Fruit fly (Drosophila melanogaster) whole organism, embryonic: ENCODE results near the gene CG32073.

ENCODE experiments used
- CG10431 ChIP-seq: fragments of 200-800 bp; sonication (Bioruptor generic); optimal IDR thresholded peaks from 3 replicates; lab custom pipeline; 2018; ENCODE audit warnings: missing biosample characterization, mild to moderate bottlenecking, missing genetic modification characterization
- CG10462 ChIP-seq: fragments of 200-800 bp; sonication (Bioruptor generic); optimal IDR thresholded peaks from 2 replicates; lab custom pipeline; 2016; ENCODE audit warnings: missing biosample characterization, missing genetic modification characterization
- CG11247 ChIP-seq: fragments of 200-800 bp; sonication (Bioruptor generic); IDR thresholded peaks from 2 replicates; pipeline ENCODE4 v1.3.6; 2022; ENCODE audit warnings: missing biosample characterization, missing genetic modification characterization
- CG12942 ChIP-seq: fragments of 200-800 bp; sonication (Bioruptor generic); optimal IDR thresholded peaks from 3 replicates; lab custom pipeline; 2016; ENCODE audit warnings: missing biosample characterization, missing genetic modification characterization
- CG16815 ChIP-seq: fragments of 200-800 bp; sonication (Bioruptor generic); optimal IDR thresholded peaks from 3 replicates; lab custom pipeline; 2017; ENCODE audit warnings: missing biosample characterization, mild to moderate bottlenecking, missing genetic modification characterization
- CG17328 ChIP-seq: fragments of 200-800 bp; sonication (Bioruptor generic); IDR thresholded peaks from 2 replicates; pipeline ENCODE4 v1.3.6; 2022; ENCODE audit warnings: missing biosample characterization, missing genetic modification characterization
- CG2120 ChIP-seq: fragments of 200-800 bp; sonication (Bioruptor generic); optimal IDR thresholded peaks from 3 replicates; lab custom pipeline; 2016; ENCODE audit warnings: missing biosample characterization, missing genetic modification characterization
- CG2712 ChIP-seq: fragments of 200-800 bp; optimal IDR thresholded peaks from 3 replicates; lab custom pipeline; 2019; ENCODE audit warnings: missing biosample characterization, mild to moderate bottlenecking, missing genetic modification characterization, moderate library complexity
- CG30020 ChIP-seq: fragments of 200-800 bp; optimal IDR thresholded peaks from 2 replicates; lab custom pipeline; 2019; ENCODE audit warnings: missing biosample characterization, mild to moderate bottlenecking, missing genetic modification characterization, moderate library complexity
- CG34422 ChIP-seq: fragments of 200-800 bp; sonication (Bioruptor generic); IDR thresholded peaks from 3 replicates; pipeline ENCODE4 v1.3.6; 2022; ENCODE audit warnings: missing biosample characterization, missing genetic modification characterization
- CG3726 ChIP-seq: fragments of 200-800 bp; sonication (Bioruptor generic); IDR thresholded peaks from 3 replicates; pipeline ENCODE4, ENCODE4 v1.3.6; 2022; ENCODE audit warnings: missing biosample characterization, missing genetic modification characterization
- CG3838 ChIP-seq: fragments of 200-800 bp; sonication (Bioruptor generic); optimal IDR thresholded peaks from 3 replicates; lab custom pipeline; 2016; ENCODE audit warnings: missing biosample characterization, missing genetic modification characterization
- CG4404 ChIP-seq: fragments of 200-800 bp; sonication (Bioruptor generic); IDR thresholded peaks from 2 replicates; pipeline ENCODE4 v1.3.6; 2022; ENCODE audit warnings: missing biosample characterization, missing genetic modification characterization
- CG4424 ChIP-seq: fragments of 200-800 bp; sonication (Bioruptor generic); optimal IDR thresholded peaks from 3 replicates; lab custom pipeline; 2016; ENCODE audit warnings: missing biosample characterization, missing genetic modification characterization
- CG4730 ChIP-seq: fragments of 200-800 bp; sonication (Bioruptor generic); IDR thresholded peaks from 2 replicates; pipeline ENCODE4 v1.3.6; 2022; ENCODE audit warnings: missing biosample characterization, missing genetic modification characterization
- CG6765 ChIP-seq: fragments of 200-800 bp; sonication (Bioruptor generic); optimal IDR thresholded peaks from 3 replicates; lab custom pipeline; 2017; ENCODE audit warnings: missing biosample characterization, mild to moderate bottlenecking, missing genetic modification characterization
- CG8281 ChIP-seq: fragments of 200-800 bp; sonication (Bioruptor generic); optimal IDR thresholded peaks from 2 replicates; lab custom pipeline; 2018; ENCODE audit warnings: missing biosample characterization, mild to moderate bottlenecking, missing genetic modification characterization, moderate library complexity
- CG8359 ChIP-seq: fragments of 200-800 bp; sonication (Bioruptor generic); optimal IDR thresholded peaks from 2 replicates; lab custom pipeline; 2017; ENCODE audit warnings: missing biosample characterization, mild to moderate bottlenecking, missing genetic modification characterization, borderline replicate concordance
- CG8478 ChIP-seq: fragments of >200 bp; optimal IDR thresholded peaks from 2 replicates; lab custom pipeline; 2018
- CG9876 ChIP-seq: fragments of 200-800 bp; sonication (Bioruptor generic); optimal IDR thresholded peaks from 2 replicates; lab custom pipeline; 2016; ENCODE audit warnings: missing biosample characterization, missing genetic modification characterization
- CG9932 ChIP-seq: fragments of 200-800 bp; sonication (Bioruptor generic); IDR thresholded peaks from 2 replicates; pipeline ENCODE4 v1.3.6; 2022; ENCODE audit warnings: missing biosample characterization, missing genetic modification characterization
- CrebB ChIP-seq: fragments of 200-800 bp; sonication (Bioruptor generic); optimal IDR thresholded peaks from 3 replicates; lab custom pipeline; 2018; ENCODE audit warnings: missing biosample characterization, mild to moderate bottlenecking, missing genetic modification characterization
- GATAe ChIP-seq: fragments of 200-800 bp; sonication (Bioruptor generic); conservative IDR thresholded peaks from 2 replicates; pipeline ENCODE4 v1.3.6; 2022; ENCODE audit warnings: missing biosample characterization, missing genetic modification characterization
- H15 ChIP-seq: fragments of 200-800 bp; sonication (Bioruptor generic); IDR thresholded peaks from 3 replicates; pipeline ENCODE4 v1.3.6; 2022; ENCODE audit warnings: missing biosample characterization, missing genetic modification characterization
- Hey ChIP-seq: fragments of 200-800 bp; sonication (Bioruptor generic); optimal IDR thresholded peaks from 3 replicates; lab custom pipeline; 2018; ENCODE audit warnings: missing biosample characterization, mild to moderate bottlenecking, missing genetic modification characterization
- Hmr ChIP-seq: fragments of 200-800 bp; sonication (Bioruptor generic); optimal IDR thresholded peaks from 3 replicates; lab custom pipeline; 2017; ENCODE audit warnings: mild to moderate bottlenecking, missing biosample characterization, missing genetic modification reagents, missing genetic modification characterization
- MTF-1 ChIP-seq: fragments of 200-800 bp; sonication (Bioruptor generic); optimal IDR thresholded peaks from 2 replicates; lab custom pipeline; 2018; ENCODE audit warnings: missing biosample characterization, mild to moderate bottlenecking, missing genetic modification characterization, borderline replicate concordance
- Myb ChIP-seq: fragments of 200-800 bp; sonication (Bioruptor generic); optimal IDR thresholded peaks from 2 replicates; lab custom pipeline; 2016; ENCODE audit warnings: missing biosample characterization, missing genetic modification characterization
- ara ChIP-seq: fragments of 200-800 bp; sonication (Bioruptor generic); IDR thresholded peaks from 2 replicates; pipeline ENCODE4 v1.3.6; 2022; ENCODE audit warnings: missing biosample characterization, missing genetic modification characterization
- bigmax ChIP-seq: fragments of 200-800 bp; sonication (Bioruptor generic); optimal IDR thresholded peaks from 2 replicates; lab custom pipeline; 2018; ENCODE audit warnings: missing biosample characterization, mild to moderate bottlenecking, missing genetic modification characterization
- cad ChIP-seq: fragments of >200 bp; optimal IDR thresholded peaks from 2 replicates; lab custom pipeline; 2017; ENCODE audit warnings: missing biosample characterization, missing genetic modification characterization
- cas ChIP-seq: fragments of 200-800 bp; sonication (Bioruptor generic); IDR thresholded peaks from 2 replicates; pipeline ENCODE4 v1.3.6; 2022; ENCODE audit warnings: missing biosample characterization, missing genetic modification characterization
- chif ChIP-seq, 2 experiments: fragments of 200-800 bp; sonication (Bioruptor generic); optimal IDR thresholded peaks; 3 replicates each; lab custom pipeline; 2016; ENCODE audit warnings: missing biosample characterization in 2 of 2, missing genetic modification characterization in 2 of 2
- ci ChIP-seq: fragments of 200-800 bp; sonication (Bioruptor generic); IDR thresholded peaks from 3 replicates; pipeline ENCODE4 v1.3.6; 2022; ENCODE audit warnings: missing biosample characterization, missing genetic modification characterization
- ems ChIP-seq: fragments of 200-800 bp; sonication (Bioruptor generic); optimal IDR thresholded peaks from 3 replicates; lab custom pipeline; 2016; ENCODE audit warnings: missing biosample characterization, missing genetic modification characterization
- ewg ChIP-seq: fragments of 200-800 bp; sonication (Bioruptor generic); optimal IDR thresholded peaks from 3 replicates; lab custom pipeline; 2017; ENCODE audit warnings: mild to moderate bottlenecking, missing biosample characterization, missing genetic modification reagents, missing genetic modification characterization
- eyg ChIP-seq: fragments of 200-800 bp; sonication (Bioruptor generic); optimal IDR thresholded peaks from 3 replicates; lab custom pipeline; 2016; ENCODE audit warnings: missing biosample characterization, missing genetic modification characterization
- grau ChIP-seq: fragments of 200-800 bp; optimal IDR thresholded peaks from 3 replicates; lab custom pipeline; 2019; ENCODE audit warnings: missing biosample characterization, mild to moderate bottlenecking, missing genetic modification characterization, moderate library complexity
- grn ChIP-seq: fragments of 200-800 bp; sonication (Bioruptor generic); optimal IDR thresholded peaks from 3 replicates; lab custom pipeline; 2017; ENCODE audit warnings: missing biosample characterization, missing genetic modification characterization
- insv ChIP-seq, 2 experiments: fragments of 200-800 bp; sonication (Bioruptor generic); optimal IDR thresholded peaks; 3 replicates each; lab custom pipeline; 2016 to 2018; ENCODE audit warnings: missing biosample characterization in 2 of 2, missing genetic modification characterization in 2 of 2
- klu ChIP-seq: fragments of 200-800 bp; sonication (Bioruptor generic); IDR thresholded peaks from 2 replicates; pipeline ENCODE4 v1.3.6; 2022; ENCODE audit warnings: missing biosample characterization, missing genetic modification characterization
- lmd ChIP-seq: fragments of 200-800 bp; sonication (Bioruptor generic); IDR thresholded peaks from 2 replicates; pipeline ENCODE4 v1.3.6; 2022; ENCODE audit warnings: missing biosample characterization, missing genetic modification characterization
- lov ChIP-seq, 2 experiments: fragments of 200-800 bp in 1 of 2; fragments of >200 bp in 1 of 2; sonication (Bioruptor generic) in 1 of 2; IDR thresholded peaks in 1 of 2; optimal IDR thresholded peaks in 1 of 2; 2 replicates in 1 of 2; 3 replicates in 1 of 2; pipeline versions ENCODE4 v1.3.6 to Lab custom; 2017 to 2022; ENCODE audit warnings: missing biosample characterization in 1 of 2, missing genetic modification characterization in 1 of 2
- onecut ChIP-seq: fragments of 200-800 bp; sonication (Bioruptor generic); IDR thresholded peaks from 2 replicates; pipeline ENCODE4 v1.3.6; 2022; ENCODE audit warnings: missing biosample characterization, missing genetic modification characterization
- pnt ChIP-seq: fragments of 200-800 bp; sonication (Bioruptor generic); optimal IDR thresholded peaks from 3 replicates; lab custom pipeline; 2016; ENCODE audit warnings: missing biosample characterization, missing genetic modification characterization
- row ChIP-seq: fragments of 200-800 bp; sonication (Bioruptor generic); IDR thresholded peaks from 3 replicates; pipeline ENCODE4 v1.3.6; 2022; ENCODE audit warnings: missing biosample characterization, missing genetic modification characterization
- schlank ChIP-seq: fragments of 200-800 bp; sonication (Bioruptor generic); optimal IDR thresholded peaks from 2 replicates; lab custom pipeline; 2018; ENCODE audit warnings: missing biosample characterization, mild to moderate bottlenecking, missing genetic modification characterization
- sqz ChIP-seq: fragments of 200-800 bp; sonication (Bioruptor generic); optimal IDR thresholded peaks from 3 replicates; lab custom pipeline; 2018; ENCODE audit warnings: missing biosample characterization, mild to moderate bottlenecking, missing genetic modification characterization
- tio ChIP-seq: fragments of 200-800 bp; sonication (Bioruptor generic); optimal IDR thresholded peaks from 2 replicates; lab custom pipeline; 2017; ENCODE audit warnings: missing biosample characterization, missing genetic modification characterization, inconsistent platforms
- trem ChIP-seq: fragments of 200-800 bp; optimal IDR thresholded peaks from 3 replicates; lab custom pipeline; 2019; ENCODE audit warnings: missing biosample characterization, mild to moderate bottlenecking, missing genetic modification characterization, moderate library complexity
- twi ChIP-seq: fragments of 200-800 bp; optimal IDR thresholded peaks from 2 replicates; lab custom pipeline; 2019; ENCODE audit warnings: missing biosample characterization, mild to moderate bottlenecking, missing genetic modification characterization, moderate library complexity
- wor ChIP-seq: fragments of 200-800 bp; sonication (Bioruptor generic); IDR thresholded peaks from 2 replicates; pipeline ENCODE4 v1.3.6; 2022; ENCODE audit warnings: missing biosample characterization, missing genetic modification characterization
- zen2 ChIP-seq: fragments of 200-800 bp; sonication (Bioruptor generic); IDR thresholded peaks from 3 replicates; pipeline ENCODE4 v1.3.6; 2022; ENCODE audit warnings: missing biosample characterization, missing genetic modification characterization; ENCODE audit not compliant: partially characterized antibody

Gene CG32073

dm6 chr3L:11124439-11124838 is 17.1 kb upstream of the CG32073 start (continued):
- TF ChIP-seq CG11247 (no peak), zen2 (GFP tag; lab: Robert Waterston, UW) (no peak), MTF-1 (GFP tag; lab: Kevin White, UChicago) (no peak), GATAe (GFP tag; lab: Robert Waterston, UW) (no peak), cad (no peak), CG9876 (GFP tag; lab: Kevin White, UChicago) (no peak), lov (optimal IDR thresholded peaks at IDR 0.05; lab: Kevin White, UChicago) (no peak), lov (GFP tag; IDR thresholded peaks at IDR 0.05; lab: Robert Waterston, UW) (no peak), schlank (no peak), ci (GFP tag; lab: Robert Waterston, UW) (no peak), CG12942 (GFP tag; lab: Kevin White, UChicago) (no peak), Hey (tag; lab: Kevin White, UChicago) (no peak), CG34422 (no peak), CG10462 (GFP tag; lab: Kevin White, UChicago) (no peak), wor (no peak), ewg (GFP tag; lab: Kevin White, UChicago) (no peak), onecut (GFP tag; lab: Robert Waterston, UW) (no peak), CrebB (tag; lab: Kevin White, UChicago) (no peak), bigmax (GFP tag; lab: Kevin White, UChicago) (no peak), CG3838 (GFP tag; lab: Kevin White, UChicago) (no peak), pnt (GFP tag; lab: Kevin White, UChicago) (no peak), CG16815 (GFP tag; lab: Kevin White, UChicago) (no peak), twi (tag; lab: Kevin White, UChicago) (no peak), tio (GFP tag; lab: Kevin White, UChicago) (no peak), CG4730 (GFP tag; lab: Robert Waterston, UW) (no peak), CG4404 (GFP tag; lab: Robert Waterston, UW) (no peak), cas (GFP tag; lab: Robert Waterston, UW) (no peak), trem (tag; lab: Kevin White, UChicago) (no peak), grau (peak; percentile 89), H15 (GFP tag; lab: Robert Waterston, UW) (no peak), CG2712 (no peak), CG8281 (tag; lab: Kevin White, UChicago) (no peak), CG9932 (no peak), CG8359 (no peak), CG4424 (GFP tag; lab: Kevin White, UChicago) (peak; percentile 20), CG3726 (no peak), lmd (GFP tag; lab: Robert Waterston, UW) (0 out of 2 replicates have a peak, but pooled peaks have one; percentile 13), row (GFP tag; lab: Robert Waterston, UW) (peak; percentile 19; the same call in 1 of the 3 replicates), CG2120 (GFP tag; lab: Kevin White, UChicago) (peak; percentile 36), CG30020 (tag; lab: Kevin White, UChicago) (no peak), insv (GFP tag; optimal IDR thresholded peaks at IDR 0.05; lab: Kevin White, UChicago) (no peak), chif (GFP tag; optimal IDR thresholded peaks at IDR 0.05; lab: Kevin White, UChicago) (no peak), CG17328 (GFP tag; lab: Robert Waterston, UW) (no peak), ara (GFP tag; lab: Robert Waterston, UW) (no peak), Myb (GFP tag; lab: Kevin White, UChicago) (no peak), Hmr (no peak), CG6765 (GFP tag; lab: Kevin White, UChicago) (no peak), sqz (GFP tag; lab: Kevin White, UChicago) (no peak), CG10431 (GFP tag; lab: Kevin White, UChicago) (no peak), CG8478 (lab: Kevin White, UChicago) (no peak), klu (GFP tag; lab: Robert Waterston, UW) (no peak), ems (GFP tag; lab: Kevin White, UChicago) (no peak), grn (GFP tag; lab: Kevin White, UChicago) (no peak), eyg (GFP tag; lab: Kevin White, UChicago) (no peak)
